Fruit fly (Drosophila melanogaster) whole organism, embryonic: ENCODE results near the gene Dlip2.

ENCODE experiments used
- Adf1 ChIP-seq: fragments of 200-800 bp; sonication (Bioruptor generic); IDR thresholded peaks from 2 replicates; pipeline ENCODE4 v1.3.6; 2022; ENCODE audit warnings: missing biosample characterization, missing genetic modification characterization
- Atf3 ChIP-seq: fragments of 200-800 bp; sonication (Bioruptor generic); optimal IDR thresholded peaks from 3 replicates; lab custom pipeline; 2016; ENCODE audit warnings: missing biosample characterization, missing genetic modification characterization
- Bgb ChIP-seq: fragments of 200-800 bp; sonication (Bioruptor generic); IDR thresholded peaks from 2 replicates; pipeline ENCODE4 v1.3.6; 2022; ENCODE audit warnings: missing biosample characterization, missing genetic modification characterization; ENCODE audit not compliant: partially characterized antibody
- CG10565 ChIP-seq: fragments of 200-800 bp; sonication (Bioruptor generic); optimal IDR thresholded peaks from 3 replicates; lab custom pipeline; 2016; ENCODE audit warnings: missing biosample characterization, mild to moderate bottlenecking, missing genetic modification characterization
- CG11696 ChIP-seq: fragments of 200-800 bp; sonication (Bioruptor generic); IDR thresholded peaks from 2 replicates; pipeline ENCODE4 v1.3.6; 2022; ENCODE audit warnings: missing biosample characterization, missing genetic modification characterization
- CG15479 ChIP-seq: fragments of 200-800 bp; sonication (Bioruptor generic); optimal IDR thresholded peaks from 3 replicates; lab custom pipeline; 2019; ENCODE audit warnings: missing biosample characterization, mild to moderate bottlenecking, missing genetic modification characterization, moderate library complexity
- CG1602 ChIP-seq: fragments of 200-800 bp; sonication (Bioruptor generic); optimal IDR thresholded peaks from 3 replicates; lab custom pipeline; 2016; ENCODE audit warnings: missing biosample characterization, missing genetic modification characterization
- CG2199 ChIP-seq: fragments of 200-800 bp; sonication (Bioruptor generic); IDR thresholded peaks from 3 replicates; pipeline ENCODE4 v1.3.6; 2022; ENCODE audit warnings: missing biosample characterization, missing genetic modification characterization
- CG33557 ChIP-seq: fragments of 200-800 bp; sonication (Bioruptor generic); optimal IDR thresholded peaks from 2 replicates; lab custom pipeline; 2019; ENCODE audit warnings: missing biosample characterization, mild to moderate bottlenecking, missing genetic modification characterization, moderate library complexity
- CG4617 ChIP-seq: fragments of 200-800 bp; sonication (Bioruptor generic); optimal IDR thresholded peaks from 3 replicates; lab custom pipeline; 2016; ENCODE audit warnings: missing biosample characterization, missing genetic modification characterization, borderline replicate concordance
- CG8944 ChIP-seq: fragments of 200-800 bp; sonication (Bioruptor generic); optimal IDR thresholded peaks from 3 replicates; lab custom pipeline; 2016; ENCODE audit warnings: missing biosample characterization, missing genetic modification characterization
- CG9437 ChIP-seq: fragments of 200-800 bp; sonication (Bioruptor generic); optimal IDR thresholded peaks from 2 replicates; lab custom pipeline; 2018; ENCODE audit warnings: missing biosample characterization, mild to moderate bottlenecking, missing genetic modification characterization
- Dll ChIP-seq: fragments of 200-800 bp; sonication (Bioruptor generic); IDR thresholded peaks from 4 replicates; pipeline ENCODE4 v1.3.6; 2022; ENCODE audit warnings: missing biosample characterization, missing genetic modification characterization; ENCODE audit not compliant: partially characterized antibody
- H2.0 ChIP-seq: fragments of 200-800 bp; sonication (Bioruptor generic); IDR thresholded peaks from 2 replicates; pipeline ENCODE4 v1.3.6; 2022; ENCODE audit warnings: missing biosample characterization, missing genetic modification characterization
- Jarid2 ChIP-seq: fragments of 200-800 bp; sonication (Bioruptor generic); optimal IDR thresholded peaks from 3 replicates; lab custom pipeline; 2017; ENCODE audit warnings: mild to moderate bottlenecking, missing biosample characterization, missing genetic modification reagents, missing genetic modification characterization
- NfI ChIP-seq: fragments of 200-800 bp; sonication (Bioruptor generic); optimal IDR thresholded peaks from 3 replicates; lab custom pipeline; 2018; ENCODE audit warnings: missing biosample characterization, mild to moderate bottlenecking, missing genetic modification characterization, moderate library complexity
- Trl ChIP-seq, 3 experiments: fragments of >200 bp in 2 of 3; fragments of 200-800 bp in 1 of 3; sonication (Bioruptor generic) in 1 of 3; optimal IDR thresholded peaks; 2 replicates in 1 of 3; 3 replicates in 2 of 3; lab custom pipeline; 2016 to 2017; ENCODE audit warnings: missing biosample characterization in 1 of 3, missing genetic modification characterization in 1 of 3
- Xbp1 ChIP-seq: fragments of 200-800 bp; sonication (Bioruptor generic); optimal IDR thresholded peaks from 3 replicates; lab custom pipeline; 2016; ENCODE audit warnings: missing biosample characterization, mild to moderate bottlenecking, missing genetic modification characterization
- bigmax ChIP-seq: fragments of 200-800 bp; sonication (Bioruptor generic); optimal IDR thresholded peaks from 2 replicates; lab custom pipeline; 2018; ENCODE audit warnings: missing biosample characterization, mild to moderate bottlenecking, missing genetic modification characterization
- btn ChIP-seq: fragments of 200-800 bp; sonication (Bioruptor generic); optimal IDR thresholded peaks from 2 replicates; lab custom pipeline; 2016; ENCODE audit warnings: missing biosample characterization, missing genetic modification characterization
- cato ChIP-seq: fragments of 200-800 bp; sonication (Bioruptor generic); optimal IDR thresholded peaks from 2 replicates; lab custom pipeline; 2016; ENCODE audit warnings: missing biosample characterization, missing genetic modification characterization, borderline replicate concordance
- da ChIP-seq: fragments of 200-800 bp; sonication (Bioruptor generic); optimal IDR thresholded peaks from 2 replicates; lab custom pipeline; 2016; ENCODE audit warnings: missing biosample characterization, missing genetic modification characterization
- exex ChIP-seq: fragments of 200-800 bp; sonication (Bioruptor generic); optimal IDR thresholded peaks from 4 replicates; lab custom pipeline; 2018; ENCODE audit warnings: missing biosample characterization, mild to moderate bottlenecking, missing genetic modification characterization, moderate library complexity
- gcm ChIP-seq: fragments of 200-800 bp; sonication (Bioruptor generic); optimal IDR thresholded peaks from 2 replicates; lab custom pipeline; 2019; ENCODE audit warnings: missing biosample characterization, mild to moderate bottlenecking, missing genetic modification characterization, moderate library complexity
- gt ChIP-seq: fragments of 200-800 bp; sonication (Bioruptor generic); IDR thresholded peaks from 2 replicates; pipeline ENCODE4 v1.3.6; 2022; ENCODE audit warnings: missing biosample characterization, missing genetic modification characterization
- hkb ChIP-seq, 2 experiments: fragments of 200-800 bp in 1 of 2; fragments of >200 bp in 1 of 2; sonication (Bioruptor generic) in 1 of 2; IDR thresholded peaks in 1 of 2; optimal IDR thresholded peaks in 1 of 2; 2 replicates each; pipeline versions ENCODE4 v1.3.6 to Lab custom; 2017 to 2022; ENCODE audit warnings: missing biosample characterization in 1 of 2, missing genetic modification characterization in 1 of 2
- mld ChIP-seq: fragments of 200-800 bp; sonication (Bioruptor generic); IDR thresholded peaks from 3 replicates; pipeline ENCODE4 v1.3.6; 2022; ENCODE audit warnings: missing biosample characterization, missing genetic modification characterization; ENCODE audit not compliant: partially characterized antibody
- sens ChIP-seq: fragments of 200-800 bp; sonication (Bioruptor generic); peaks from one replicate; lab custom pipeline; 2016; ENCODE audit warnings: missing biosample characterization, missing genetic modification characterization
- sima ChIP-seq: fragments of 200-800 bp; sonication (Bioruptor generic); optimal IDR thresholded peaks from 2 replicates; lab custom pipeline; 2016; ENCODE audit warnings: missing biosample characterization, missing genetic modification characterization
- stwl ChIP-seq: fragments of 200-800 bp; sonication (Bioruptor generic); optimal IDR thresholded peaks from 3 replicates; lab custom pipeline; 2018; ENCODE audit warnings: missing biosample characterization, mild to moderate bottlenecking, missing genetic modification characterization, moderate library complexity
- sug ChIP-seq: fragments of 200-800 bp; optimal IDR thresholded peaks from 2 replicates; lab custom pipeline; 2019; ENCODE audit warnings: missing biosample characterization, mild to moderate bottlenecking, missing genetic modification characterization, moderate library complexity
- tap ChIP-seq: fragments of 200-800 bp; optimal IDR thresholded peaks from 3 replicates; lab custom pipeline; 2019; ENCODE audit warnings: missing biosample characterization, mild to moderate bottlenecking, missing genetic modification characterization, moderate library complexity

Dlip2 gene

DNA sequence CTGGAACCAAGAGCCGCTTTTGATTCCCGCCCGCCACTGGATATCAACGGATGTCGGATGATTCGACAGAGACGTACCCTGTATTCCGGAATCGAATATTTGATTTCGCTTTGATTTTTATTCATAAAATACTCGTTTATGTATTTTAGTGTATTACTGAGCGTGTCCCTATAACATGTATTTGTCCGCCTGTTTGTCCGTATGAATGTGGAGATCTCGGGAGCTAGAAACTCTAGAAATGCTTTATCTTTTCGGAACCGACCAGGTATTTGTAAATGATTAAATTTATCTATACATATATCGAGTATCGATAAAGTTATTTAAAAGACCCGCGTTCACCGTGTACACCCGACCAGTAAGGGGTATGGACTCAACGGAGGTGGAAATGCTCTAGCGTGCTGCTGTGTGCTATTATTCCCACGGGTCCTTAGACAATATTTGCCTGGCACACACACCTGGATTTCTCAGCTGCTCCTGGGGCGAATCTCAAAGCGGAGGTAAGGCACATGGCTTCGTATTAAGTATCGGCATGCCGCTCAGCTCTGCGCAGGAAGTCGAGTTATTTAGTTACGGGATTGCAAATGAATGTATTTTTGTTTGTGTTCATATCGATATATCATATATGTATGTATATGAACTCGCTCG lies 43.4 kb downstream of the Dlip2 start (continued):
- TF ChIP-seq H2.0 (GFP tag; lab: Robert Waterston, UW) (no peak), Adf1 (no peak), Atf3 (GFP tag; lab: Kevin White, UChicago) (no peak), mld (GFP tag; lab: Robert Waterston, UW) (no peak), da (no peak), CG4617 (no peak), sima (GFP tag; lab: Kevin White, UChicago) (no peak), Xbp1 (GFP tag; lab: Kevin White, UChicago) (no peak), btn (GFP tag; lab: Kevin White, UChicago) (no peak), CG15479 (GFP tag; lab: Kevin White, UChicago) (no peak), cato (GFP tag; lab: Kevin White, UChicago) (no peak), Dll (GFP tag; lab: Robert Waterston, UW) (no peak), gcm (GFP tag; lab: Kevin White, UChicago) (no peak), exex (tag; lab: Kevin White, UChicago) (no peak), CG9437 (GFP tag; lab: Kevin White, UChicago) (no peak), hkb (optimal IDR thresholded peaks at IDR 0.05; lab: Kevin White, UChicago) (no peak), hkb (GFP tag; IDR thresholded peaks at IDR 0.05; lab: Robert Waterston, UW) (no peak), Bgb (GFP tag; lab: Robert Waterston, UW) (no peak), gt (GFP tag; lab: Robert Waterston, UW) (no peak), sug (tag; lab: Kevin White, UChicago) (no peak), CG10565 (GFP tag; lab: Kevin White, UChicago) (no peak), CG33557 (no peak), tap (tag; lab: Kevin White, UChicago) (no peak), bigmax (GFP tag; lab: Kevin White, UChicago) (no peak), CG1602 (GFP tag; lab: Kevin White, UChicago) (no peak), CG11696 (GFP tag; lab: Robert Waterston, UW) (no peak)

DNA sequence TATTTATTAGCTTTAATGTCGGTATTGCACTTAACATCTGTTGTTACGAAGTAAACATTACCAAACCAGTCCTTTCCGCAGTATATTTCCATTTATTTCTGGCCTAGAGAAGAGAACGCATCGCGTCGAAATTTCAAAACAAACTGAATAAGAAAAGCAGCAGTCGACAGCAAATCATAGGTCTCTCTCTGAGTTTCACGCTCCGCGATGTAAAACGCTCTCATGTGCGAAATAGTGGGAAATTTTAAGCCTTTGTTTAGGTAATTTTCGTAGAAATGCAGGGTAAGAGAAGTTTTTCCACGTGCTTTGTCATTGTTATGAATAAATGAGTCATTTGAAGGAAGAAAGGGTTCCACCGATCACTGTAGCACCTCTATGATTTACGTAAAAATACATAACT lies 45.8 kb downstream of the Dlip2 start:
- TF ChIP-seq CG8944 (GFP tag; lab: Kevin White, UChicago) = no peak
- TF ChIP-seq stwl = peak; percentile 51
- TF ChIP-seq sens (GFP tag; lab: Kevin White, UChicago) = peak; percentile 66
- peak; percentile 27 for TF ChIP-seq Jarid2 (GFP tag; lab: Kevin White, UChicago)
- no peak for TF ChIP-seq NfI
- peak; percentile 99 for TF ChIP-seq CG2199 (GFP tag; lab: Robert Waterston, UW)
- peak; percentile 30 to 56 for TF ChIP-seq Trl (optimal IDR thresholded peaks at IDR 0.05; lab: Kevin White, UChicago)
- TF ChIP-seq Trl (GFP tag; optimal IDR thresholded peaks at IDR 0.05; lab: Kevin White, UChicago) = no peak
